Worm (Caenorhabditis elegans) whole organism, L4/young adult: ENCODE data around the gene T14B4.9.

ENCODE experiments used
- W03F9.2 ChIP-seq: fragments of 150-350 bp; optimal IDR thresholded peaks from 2 replicates; lab custom pipeline; 2014; ENCODE audit warnings: missing biosample characterization, missing genetic modification characterization
- dao-5 ChIP-seq: sonication (generic microtip); optimal IDR thresholded peaks from 2 replicates; lab custom pipeline; 2016; ENCODE audit warnings: missing genotype, missing genetic modification characterization, moderate library complexity, missing compliant biosample characterization
- him-1 ChIP-seq: sonication (generic microtip); optimal IDR thresholded peaks from 2 replicates; lab custom pipeline; 2016; ENCODE audit warnings: missing genotype, missing genetic modification reagents, missing genetic modification characterization, missing compliant biosample characterization

DNA sequence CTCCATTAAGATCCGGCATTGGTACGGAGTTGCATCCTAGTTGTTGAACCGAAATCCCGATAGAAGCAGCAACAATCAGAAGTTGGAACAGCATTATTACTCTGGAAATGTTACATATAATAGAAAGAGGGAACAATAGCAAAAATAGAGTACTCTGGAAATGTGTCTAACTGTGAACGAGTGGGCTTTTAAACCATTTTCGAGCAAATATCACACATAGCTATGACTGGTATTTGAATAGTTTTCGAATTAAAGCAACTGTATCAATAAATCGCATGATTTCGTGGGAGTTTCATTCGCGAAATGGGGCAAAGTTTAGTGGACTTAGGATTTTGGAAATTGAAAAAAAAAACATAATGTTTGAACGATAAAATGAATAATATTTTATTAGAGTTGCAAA is 15.8 kb upstream of the T14B4.9 start, which contains the start of gene F41G3.10:
- TF ChIP-seq W03F9.2 (tag; lab: Kevin White, UChicago) (no peak), him-1 (no peak), dao-5 (tag; lab: Kevin White, UChicago) (no peak)
